Worm (Caenorhabditis elegans): ENCODE measurements around the gene set-13.

set-13 gene

ce11 chrII:2824169-2824568 lies 7.4 kb downstream of the set-13 start, which contains the start of the genes K12H6.4 and K12H6.9:
K12H6.4 (minus strand) TSS chrII:2824269.
K12H6.9 (plus strand) TSS chrII:2824404.
- TF ChIP-seq lsy-2 (tag; optimal IDR thresholded peaks at IDR 0.05): no peak
- no peak for TF ChIP-seq cnd-1 (tag; optimal IDR thresholded peaks at IDR 0.05)
- no peak for TF ChIP-seq snpc-4 (tag; optimal IDR thresholded peaks at IDR 0.05)

ce11 chrII:2826073-2826472 lies 9.3 kb downstream of the set-13 start, which contains the start of gene K12H6.5:
K12H6.5 (minus strand) TSS chrII:2826173.
- no peak for TF ChIP-seq mab-5 (tag; optimal IDR thresholded peaks at IDR 0.05)
- no peak for TF ChIP-seq tbx-8 (GFP tag; optimal IDR thresholded peaks at IDR 0.05)
- TF ChIP-seq pha-4 (tag; optimal IDR thresholded peaks at IDR 0.05): no peak
- no peak for TF ChIP-seq elt-3 (tag; optimal IDR thresholded peaks at IDR 0.05)
- TF ChIP-seq lin-32 (GFP tag; optimal IDR thresholded peaks at IDR 0.05): no peak
- TF ChIP-seq bed-3 (GFP tag; optimal IDR thresholded peaks at IDR 0.05): no peak
- TF ChIP-seq ceh-83 (GFP tag; optimal IDR thresholded peaks at IDR 0.05): no peak
- no peak for TF ChIP-seq mep-1 (tag; optimal IDR thresholded peaks at IDR 0.05)
- TF ChIP-seq lsy-2 (tag; optimal IDR thresholded peaks at IDR 0.05): no peak
- no peak for TF ChIP-seq unc-120 (tag; optimal IDR thresholded peaks at IDR 0.05; ENCODE audit: poor library complexity, severe bottlenecking)
- TF ChIP-seq M03D4.4 (tag; optimal IDR thresholded peaks at IDR 0.05): no peak
- no peak for TF ChIP-seq nhr-28 (tag; optimal IDR thresholded peaks at IDR 0.05)
- TF ChIP-seq ceh-43 (GFP tag; optimal IDR thresholded peaks at IDR 0.05): no peak
- no peak for TF ChIP-seq ceh-39 (tag; optimal IDR thresholded peaks at IDR 0.05)
- TF ChIP-seq hlh-1 (tag; optimal IDR thresholded peaks at IDR 0.05): no peak
- no peak for TF ChIP-seq nhr-76 (tag; optimal IDR thresholded peaks at IDR 0.05)
- no peak for TF ChIP-seq drap-1 (GFP tag; optimal IDR thresholded peaks at IDR 0.05)
- no peak for TF ChIP-seq zip-8 (tag; optimal IDR thresholded peaks at IDR 0.05)
- TF ChIP-seq ces-1 (GFP tag; optimal IDR thresholded peaks at IDR 0.05): no peak
- no peak for TF ChIP-seq sptf-1 (tag; optimal IDR thresholded peaks at IDR 0.05)

- TF ChIP-seq nhr-12 (tag; optimal IDR thresholded peaks at IDR 0.05): no peak
- TF ChIP-seq zip-8 (tag; optimal IDR thresholded peaks at IDR 0.05): no peak
- no peak for TF ChIP-seq sptf-1 (tag; optimal IDR thresholded peaks at IDR 0.05)
- no peak for TF ChIP-seq blmp-1 (tag; optimal IDR thresholded peaks at IDR 0.05)
- TF ChIP-seq mls-2 (tag; optimal IDR thresholded peaks at IDR 0.05): no peak
- no peak for TF ChIP-seq elt-3 (tag; optimal IDR thresholded peaks at IDR 0.05)
- TF ChIP-seq hlh-1 (tag; optimal IDR thresholded peaks at IDR 0.05): no peak
- TF ChIP-seq drap-1 (GFP tag; optimal IDR thresholded peaks at IDR 0.05): no peak
- no peak for TF ChIP-seq cnd-1 (tag; optimal IDR thresholded peaks at IDR 0.05)
- TF ChIP-seq unc-39 (tag; optimal IDR thresholded peaks at IDR 0.05): no peak
- TF ChIP-seq flh-1 (GFP tag; optimal IDR thresholded peaks at IDR 0.05): no peak
- no peak for TF ChIP-seq lin-13 (tag; optimal IDR thresholded peaks at IDR 0.05)
- no peak for TF ChIP-seq nhr-237 (tag; optimal IDR thresholded peaks at IDR 0.05)
- no peak for TF ChIP-seq M03D4.4 (tag; optimal IDR thresholded peaks at IDR 0.05)
- TF ChIP-seq bed-3 (GFP tag; optimal IDR thresholded peaks at IDR 0.05): no peak
- no peak for TF ChIP-seq mab-5 (tag; optimal IDR thresholded peaks at IDR 0.05)
- no peak for TF ChIP-seq nhr-76 (tag; optimal IDR thresholded peaks at IDR 0.05)
- TF ChIP-seq unc-120 (tag; optimal IDR thresholded peaks at IDR 0.05; ENCODE audit: poor library complexity, severe bottlenecking): no peak
- TF ChIP-seq ztf-11 (tag; optimal IDR thresholded peaks at IDR 0.05): no peak
- TF ChIP-seq pha-4 (tag; optimal IDR thresholded peaks at IDR 0.05): no peak
Observed at ce11 chrII:2827859-2828403, 11.2 kb downstream of the set-13 start, which contains the start of gene K12H6.8. K12H6.8 (plus strand) TSS chrII:2827896.

ce11 chrII:2829482-2829881 lies 12.7 kb downstream of the set-13 start:
- TF ChIP-seq sptf-1 (tag; optimal IDR thresholded peaks at IDR 0.05) (no peak), nhr-76 (tag; optimal IDR thresholded peaks at IDR 0.05) (no peak), mls-2 (tag; optimal IDR thresholded peaks at IDR 0.05) (no peak)

ce11 chrII:2830144-2830543 lies 13.4 kb downstream of the set-13 start:
- TF ChIP-seq sptf-1 (tag; optimal IDR thresholded peaks at IDR 0.05) (peak; percentile 18), lsy-2 (tag; optimal IDR thresholded peaks at IDR 0.05) (peak; percentile 34), mls-2 (tag; optimal IDR thresholded peaks at IDR 0.05) (peak; percentile 3), tbx-8 (GFP tag; optimal IDR thresholded peaks at IDR 0.05) (no peak), unc-39 (tag; optimal IDR thresholded peaks at IDR 0.05) (no peak)

ce11 chrII:2831173-2831572 lies 14.4 kb downstream of the set-13 start, which contains the start of gene K12H6.6:
K12H6.6 (minus strand) TSS chrII:2831233.
- no peak for TF ChIP-seq unc-62 (GFP tag; optimal IDR thresholded peaks at IDR 0.05)
- no peak for TF ChIP-seq mls-2 (tag; optimal IDR thresholded peaks at IDR 0.05)

Data from whole organism, mixed stage, embryonic.